Worm (Caenorhabditis elegans) whole organism, L4 larva: ENCODE data around the gene str-246.

Source experiments
- F49E8.2 ChIP-seq: sonication (generic microtip); optimal IDR thresholded peaks from 2 replicates; lab custom pipeline; 2016; ENCODE audit warnings: missing compliant biosample characterization, mild to moderate bottlenecking, missing genetic modification characterization, borderline replicate concordance
- T20F7.1 ChIP-seq: fragments of 200-800 bp; sonication (Bioruptor generic); optimal IDR thresholded peaks from 2 replicates; lab custom pipeline; 2018; ENCODE audit warnings: mild to moderate bottlenecking, missing genetic modification characterization, missing compliant biosample characterization
- T26A8.4 ChIP-seq: fragments of 200-800 bp; sonication (Bioruptor generic); IDR thresholded peaks from 2 replicates; pipeline ENCODE4 v1.3.6; 2022; ENCODE audit warnings: missing genetic modification characterization, missing compliant biosample characterization
- Y48G9A.11 ChIP-seq: fragments of 200-800 bp; sonication (Bioruptor generic); IDR thresholded peaks from 2 replicates; pipeline ENCODE4 v1.3.6; 2022; ENCODE audit warnings: missing genetic modification reagents, missing genetic modification characterization, missing compliant biosample characterization
- Y5F2A.4 ChIP-seq: fragments of 200-800 bp; sonication (Bioruptor generic); optimal IDR thresholded peaks from 2 replicates; lab custom pipeline; 2018; ENCODE audit warnings: mild to moderate bottlenecking, missing genetic modification characterization, missing compliant biosample characterization
- ZK546.5 ChIP-seq, 2 experiments: sonication (generic microtip); optimal IDR thresholded peaks; 2 replicates each; lab custom pipeline; 2017; ENCODE audit warnings: missing biosample characterization in 2 of 2, missing genetic modification characterization in 2 of 2
- aha-1 ChIP-seq: fragments of 150-350 bp; peaks from one replicate; lab custom pipeline; 2014; ENCODE audit warnings: missing biosample characterization, missing genetic modification characterization
- aly-2 ChIP-seq: sonication (generic microtip); optimal IDR thresholded peaks from 2 replicates; lab custom pipeline; 2018; ENCODE audit warnings: missing biosample characterization, missing genetic modification characterization
- ceh-28 ChIP-seq: fragments of 150-350 bp; optimal IDR thresholded peaks from 2 replicates; lab custom pipeline; 2014; ENCODE audit warnings: missing biosample characterization, missing genetic modification reagents, missing genetic modification characterization
- ceh-82 ChIP-seq: sonication (generic microtip); optimal IDR thresholded peaks from 2 replicates; lab custom pipeline; 2017; ENCODE audit warnings: missing biosample characterization, missing genetic modification characterization
- ctbp-1 ChIP-seq: fragments of 200-800 bp; sonication (Bioruptor generic); IDR thresholded peaks from 2 replicates; pipeline ENCODE4 v1.3.6; 2022; ENCODE audit warnings: missing genetic modification reagents, missing genetic modification characterization, missing compliant biosample characterization
- daf-16 ChIP-seq, 3 experiments: sonication (generic microtip); optimal IDR thresholded peaks; 2 replicates each; lab custom pipeline; 2016 to 2017; ENCODE audit warnings: missing genetic modification characterization in 3 of 3, missing genetic modification reagents in 3 of 3, mild to moderate bottlenecking in 2 of 3, missing compliant biosample characterization in 2 of 3, missing biosample characterization in 1 of 3, moderate library complexity in 1 of 3
- daf-8 ChIP-seq: fragments of 200-800 bp; sonication (Bioruptor generic); IDR thresholded peaks from 2 replicates; pipeline ENCODE4 v1.3.6; 2022; ENCODE audit warnings: missing genetic modification characterization, missing compliant biosample characterization
- dmd-6 ChIP-seq: fragments of 200-800 bp; sonication (Bioruptor generic); IDR thresholded peaks from 2 replicates; pipeline ENCODE4 v1.3.6; 2022; ENCODE audit warnings: missing genetic modification reagents, missing genetic modification characterization, missing compliant biosample characterization
- egl-43 ChIP-seq: fragments of 200-800 bp; sonication (Bioruptor generic); IDR thresholded peaks from 2 replicates; pipeline ENCODE4 v1.3.6; 2022; ENCODE audit warnings: missing genetic modification reagents, missing genetic modification characterization, missing compliant biosample characterization
- gei-8 ChIP-seq: fragments of 200-800 bp; sonication (Bioruptor generic); optimal IDR thresholded peaks from 2 replicates; lab custom pipeline; 2018; ENCODE audit warnings: mild to moderate bottlenecking, missing genetic modification characterization, missing compliant biosample characterization
- hlh-30 ChIP-seq: sonication (generic microtip); optimal IDR thresholded peaks from 2 replicates; lab custom pipeline; 2017; ENCODE audit warnings: antibody characterized with exemption, mild to moderate bottlenecking, missing genetic modification characterization, missing compliant biosample characterization; ENCODE audit not compliant: insufficient read depth
- hmg-1.1 ChIP-seq: fragments of 200-800 bp; sonication (Bioruptor generic); IDR thresholded peaks from 2 replicates; pipeline ENCODE4 v1.3.6; 2022; ENCODE audit warnings: missing genetic modification reagents, missing genetic modification characterization, missing compliant biosample characterization
- lim-7 ChIP-seq: fragments of 200-800 bp; sonication (Bioruptor generic); IDR thresholded peaks from 2 replicates; pipeline ENCODE4 v1.3.6; 2022; ENCODE audit warnings: missing genetic modification characterization, missing compliant biosample characterization
- lsy-2 ChIP-seq, 2 experiments: fragments of 150-350 bp in 1 of 2; sonication (generic microtip) in 1 of 2; optimal IDR thresholded peaks; 2 replicates each; lab custom pipeline; 2014 to 2017; ENCODE audit warnings: missing biosample characterization in 2 of 2, missing genetic modification characterization in 2 of 2
- madf-5 ChIP-seq, 2 experiments: fragments of 200-800 bp; sonication (Bioruptor generic); IDR thresholded peaks; 2 replicates each; pipeline ENCODE4 v1.3.6; 2022; ENCODE audit warnings: missing compliant biosample characterization in 2 of 2, missing genetic modification characterization in 2 of 2
- mdt-29 ChIP-seq: fragments of 200-800 bp; sonication (Bioruptor generic); IDR thresholded peaks from 2 replicates; pipeline ENCODE4 v1.3.6; 2022; ENCODE audit warnings: missing genetic modification reagents, missing genetic modification characterization, missing compliant biosample characterization
- mxl-2 ChIP-seq: fragments of 200-800 bp; sonication (Bioruptor generic); conservative IDR thresholded peaks from 2 replicates; pipeline ENCODE4 v1.3.6; 2022; ENCODE audit warnings: missing genetic modification reagents, missing genetic modification characterization, missing compliant biosample characterization
- nhr-102 ChIP-seq: sonication (generic microtip); optimal IDR thresholded peaks from 2 replicates; lab custom pipeline; 2016; ENCODE audit warnings: mild to moderate bottlenecking, missing genetic modification characterization, moderate library complexity, missing compliant biosample characterization
- nhr-25 ChIP-seq: sonication (generic microtip); optimal IDR thresholded peaks from 2 replicates; lab custom pipeline; 2017; ENCODE audit warnings: missing genetic modification characterization, mild to moderate bottlenecking, missing compliant biosample characterization, antibody characterized with exemption, moderate library complexity, borderline replicate concordance; ENCODE audit not compliant: insufficient read depth
- nhr-41 ChIP-seq: fragments of 200-800 bp; sonication (Bioruptor generic); IDR thresholded peaks from 2 replicates; pipeline ENCODE4 v1.3.6; 2022; ENCODE audit warnings: missing genetic modification reagents, missing genetic modification characterization, missing compliant biosample characterization
- php-3 ChIP-seq: fragments of 200-800 bp; sonication (Bioruptor generic); IDR thresholded peaks from 2 replicates; pipeline ENCODE4 v1.3.6; 2022; ENCODE audit warnings: missing genetic modification reagents, missing genetic modification characterization, missing compliant biosample characterization
- pqm-1 ChIP-seq: sonication (generic microtip); optimal IDR thresholded peaks from 2 replicates; lab custom pipeline; 2017; ENCODE audit warnings: missing biosample characterization, missing genetic modification characterization
- saeg-2 ChIP-seq: fragments of 200-800 bp; sonication (Bioruptor generic); IDR thresholded peaks from 2 replicates; pipeline ENCODE4 v1.3.6; 2022; ENCODE audit warnings: missing genetic modification reagents, missing genetic modification characterization, missing compliant biosample characterization
- spr-1 ChIP-seq: sonication (generic microtip); optimal IDR thresholded peaks from 2 replicates; lab custom pipeline; 2016; ENCODE audit warnings: mild to moderate bottlenecking, missing genetic modification characterization, missing compliant biosample characterization
- tag-97 ChIP-seq: fragments of 200-800 bp; sonication (Bioruptor generic); IDR thresholded peaks from 2 replicates; pipeline ENCODE4 v1.3.6; 2022; ENCODE audit warnings: missing genetic modification characterization, missing compliant biosample characterization
- tra-1 ChIP-seq: fragments of 200-800 bp; sonication (Bioruptor generic); IDR thresholded peaks from 2 replicates; pipeline ENCODE4 v1.3.6; 2022; ENCODE audit warnings: missing genetic modification reagents, missing genetic modification characterization, missing compliant biosample characterization
- unc-39 ChIP-seq: sonication (generic microtip); optimal IDR thresholded peaks from 2 replicates; lab custom pipeline; 2017; ENCODE audit warnings: missing biosample characterization, missing genetic modification characterization
- unc-62 ChIP-seq, 3 experiments: fragments of 150-350 bp in 1 of 3; sonication (generic microtip); optimal IDR thresholded peaks in 2 of 3; peaks in 1 of 3; 1 replicate in 1 of 3; 2 replicates in 2 of 3; lab custom pipeline; 2014 to 2017; ENCODE audit warnings: missing biosample characterization in 3 of 3, missing genetic modification characterization in 3 of 3, missing genetic modification reagents in 3 of 3, missing genotype in 1 of 3
- ztf-11 ChIP-seq: fragments of 150-350 bp; optimal IDR thresholded peaks from 2 replicates; lab custom pipeline; 2014; ENCODE audit warnings: missing biosample characterization, missing genetic modification characterization

Gene str-246

ce11 chrIII:11069265-11069664 lies 8.2 kb upstream of the str-246 start:
- TF ChIP-seq saeg-2 (GFP tag; lab: Robert Waterston, UW) (no peak), spr-1 (tag; lab: Kevin White, UChicago) (no peak), ceh-28 (tag; lab: Kevin White, UChicago) (peak; percentile 92)

- TF ChIP-seq T20F7.1 (no peak), ceh-28 (tag; lab: Kevin White, UChicago) (peak; percentile 93), tra-1 (GFP tag; lab: Robert Waterston, UW) (no peak)
Measured at ce11 chrIII:11070210-11070609, 7.3 kb upstream of the str-246 start.

- TF ChIP-seq ceh-28 (tag; lab: Kevin White, UChicago), result no peak
- TF ChIP-seq aha-1, result peak; percentile 16
Measured at ce11 chrIII:11074214-11074613, 3.3 kb upstream of the str-246 start, which contains the start of gene str-261. Gene str-261 (plus strand): TSS chrIII:11074514.

ce11 chrIII:11076743-11077142 lies 761 bp upstream of the str-246 start:
- no peak for TF ChIP-seq nhr-41 (GFP tag; lab: Robert Waterston, UW)
- TF ChIP-seq nhr-102 (tag; lab: Kevin White, UChicago), result no peak
- no peak for TF ChIP-seq dmd-6
- no peak for TF ChIP-seq hlh-30 (tag; lab: Kevin White, UChicago)
- peak; percentile 65 for TF ChIP-seq ceh-28 (tag; lab: Kevin White, UChicago)
- peak; percentile 57 for TF ChIP-seq aha-1
- no peak for TF ChIP-seq ceh-82
- TF ChIP-seq F49E8.2 (tag; lab: Kevin White, UChicago), result no peak

ce11 chrIII:11079445-11079844 lies 1.9 kb downstream of the str-246 start, which contains the start of gene W09D6.4:
Gene W09D6.4 (plus strand): TSS chrIII:11079745.
- no peak for TF ChIP-seq pqm-1 (tag; lab: Kevin White, UChicago)
- no peak for TF ChIP-seq aly-2 (tag; lab: Kevin White, UChicago)
- TF ChIP-seq lsy-2 (tag; optimal IDR thresholded peaks at IDR 0.05; lab: Kevin White, UChicago), result no peak
- no peak for TF ChIP-seq daf-16 (GFP tag; optimal IDR thresholded peaks at IDR 0.05; lab: Kevin White, UChicago)
- no peak for TF ChIP-seq daf-16 (tag; optimal IDR thresholded peaks at IDR 0.05; lab: Kevin White, UChicago)

- peak; percentile 29 for TF ChIP-seq aha-1
- peak; percentile 84 for TF ChIP-seq ceh-28 (tag; lab: Kevin White, UChicago)
Measured at ce11 chrIII:11079884-11080283, 2.4 kb downstream of the str-246 start.

- no peak for TF ChIP-seq hmg-1.1 (GFP tag; lab: Robert Waterston, UW)
- TF ChIP-seq unc-62 (GFP tag; optimal IDR thresholded peaks at IDR 0.05 in 1 of 2; lab: Kevin White, UChicago), result peak in 1 of 2 experiments; percentile 88
- no peak for TF ChIP-seq unc-62 (tag; optimal IDR thresholded peaks at IDR 0.05; lab: Kevin White, UChicago)
Measured at ce11 chrIII:11082604-11083003, 5.1 kb downstream of the str-246 start.

ce11 chrIII:11083993-11084392 lies 6.5 kb downstream of the str-246 start:
- TF ChIP-seq Y48G9A.11 (GFP tag; lab: Robert Waterston, UW) (no peak), nhr-25 (tag; lab: Kevin White, UChicago) (no peak), mxl-2 (no peak), T26A8.4 (GFP tag; lab: Robert Waterston, UW) (no peak), tag-97 (GFP tag; lab: Robert Waterston, UW) (no peak), unc-39 (tag; lab: Kevin White, UChicago) (no peak), Y5F2A.4 (GFP tag; lab: Kevin White, UChicago) (no peak), lim-7 (GFP tag; lab: Robert Waterston, UW) (no peak), ctbp-1 (GFP tag; lab: Robert Waterston, UW) (no peak), daf-8 (GFP tag; lab: Robert Waterston, UW) (no peak), aly-2 (tag; lab: Kevin White, UChicago) (no peak), ZK546.5 (tag; optimal IDR thresholded peaks at IDR 0.05; lab: Kevin White, UChicago) (no peak), daf-16 (GFP tag; optimal IDR thresholded peaks at IDR 0.05; lab: Kevin White, UChicago) (no peak), daf-16 (tag; optimal IDR thresholded peaks at IDR 0.05; lab: Kevin White, UChicago) (peak; percentile 9), F49E8.2 (tag; lab: Kevin White, UChicago) (no peak), madf-5 (GFP tag; IDR thresholded peaks at IDR 0.05; lab: Robert Waterston, UW) (no peak), gei-8 (GFP tag; lab: Kevin White, UChicago) (no peak), ztf-11 (tag; lab: Kevin White, UChicago) (no peak), mdt-29 (GFP tag; lab: Robert Waterston, UW) (no peak), nhr-102 (tag; lab: Kevin White, UChicago) (no peak), egl-43 (GFP tag; lab: Robert Waterston, UW) (no peak), hlh-30 (tag; lab: Kevin White, UChicago) (no peak), php-3 (GFP tag; lab: Robert Waterston, UW) (no peak)
